Fruit fly (Drosophila melanogaster) whole organism, embryonic: Measurements from ENCODE around the gene nudC.

Source experiments
- Adf1 ChIP-seq: fragments of 200-800 bp; sonication (Bioruptor generic); IDR thresholded peaks from 2 replicates; pipeline ENCODE4 v1.3.6; 2022; ENCODE audit warnings: missing biosample characterization, missing genetic modification characterization
- Asciz ChIP-seq: fragments of 200-800 bp; sonication (Bioruptor generic); optimal IDR thresholded peaks from 2 replicates; lab custom pipeline; 2017; ENCODE audit warnings: missing biosample characterization, mild to moderate bottlenecking, missing genetic modification characterization, missing genetic modification reagents
- CG10267 ChIP-seq: fragments of 200-800 bp; sonication (Bioruptor generic); optimal IDR thresholded peaks from 2 replicates; lab custom pipeline; 2018; ENCODE audit warnings: missing biosample characterization, mild to moderate bottlenecking, missing genetic modification characterization, moderate library complexity
- CG10462 ChIP-seq: fragments of 200-800 bp; sonication (Bioruptor generic); optimal IDR thresholded peaks from 2 replicates; lab custom pipeline; 2016; ENCODE audit warnings: missing biosample characterization, missing genetic modification characterization
- CG11723 ChIP-seq: fragments of 200-800 bp; sonication (Bioruptor generic); optimal IDR thresholded peaks from 2 replicates; lab custom pipeline; 2017; ENCODE audit warnings: missing biosample characterization, mild to moderate bottlenecking, missing genetic modification characterization
- CG15073 ChIP-seq: fragments of 200-800 bp; sonication (Bioruptor generic); optimal IDR thresholded peaks from 2 replicates; lab custom pipeline; 2016; ENCODE audit warnings: missing biosample characterization, missing genetic modification characterization
- CG15514 ChIP-seq: fragments of 200-800 bp; sonication (Bioruptor generic); optimal IDR thresholded peaks from 3 replicates; lab custom pipeline; 2017; ENCODE audit warnings: missing biosample characterization, missing genetic modification characterization, mild to moderate bottlenecking, moderate library complexity, missing genetic modification reagents
- CG15601 ChIP-seq: fragments of 200-800 bp; sonication (Bioruptor generic); optimal IDR thresholded peaks from 3 replicates; lab custom pipeline; 2019; ENCODE audit warnings: missing biosample characterization, mild to moderate bottlenecking, missing genetic modification characterization, moderate library complexity
- CG17328 ChIP-seq: fragments of 200-800 bp; sonication (Bioruptor generic); IDR thresholded peaks from 2 replicates; pipeline ENCODE4 v1.3.6; 2022; ENCODE audit warnings: missing biosample characterization, missing genetic modification characterization
- CG17912 ChIP-seq: fragments of 200-800 bp; sonication (Bioruptor generic); optimal IDR thresholded peaks from 2 replicates; lab custom pipeline; 2018; ENCODE audit warnings: missing biosample characterization, mild to moderate bottlenecking, missing genetic modification characterization
- CG1792 ChIP-seq: fragments of 200-800 bp; sonication (Bioruptor generic); optimal IDR thresholded peaks from 2 replicates; lab custom pipeline; 2016; ENCODE audit warnings: missing biosample characterization, missing genetic modification characterization
- CG32767 ChIP-seq: fragments of 200-800 bp; sonication (Bioruptor generic); IDR thresholded peaks from 2 replicates; pipeline ENCODE4 v1.3.6; 2022; ENCODE audit warnings: missing biosample characterization, missing genetic modification characterization
- CG32772 ChIP-seq: fragments of 200-800 bp; sonication (Bioruptor generic); IDR thresholded peaks from 2 replicates; pipeline ENCODE4 v1.3.6; 2022; ENCODE audit warnings: missing biosample characterization, missing genetic modification characterization
- CG34422 ChIP-seq: fragments of 200-800 bp; sonication (Bioruptor generic); IDR thresholded peaks from 3 replicates; pipeline ENCODE4 v1.3.6; 2022; ENCODE audit warnings: missing biosample characterization, missing genetic modification characterization
- CG42726 ChIP-seq: fragments of 200-800 bp; sonication (Bioruptor generic); IDR thresholded peaks from 2 replicates; pipeline ENCODE4 v1.3.6; 2022; ENCODE audit warnings: missing biosample characterization, missing genetic modification characterization; ENCODE audit not compliant: partially characterized antibody
- CG4328 ChIP-seq: fragments of 200-800 bp; sonication (Bioruptor generic); optimal IDR thresholded peaks from 3 replicates; lab custom pipeline; 2017; ENCODE audit warnings: missing biosample characterization, missing genetic modification reagents, missing genetic modification characterization
- CG5245 ChIP-seq: fragments of 200-800 bp; sonication (Bioruptor generic); optimal IDR thresholded peaks from 3 replicates; lab custom pipeline; 2016; ENCODE audit warnings: missing biosample characterization, missing genetic modification characterization
- CG5953 ChIP-seq: fragments of 200-800 bp; sonication (Bioruptor generic); IDR thresholded peaks from 2 replicates; pipeline ENCODE4 v1.3.6; 2022; ENCODE audit warnings: missing biosample characterization, missing genetic modification characterization
- CG6689 ChIP-seq: fragments of 200-800 bp; sonication (Bioruptor generic); IDR thresholded peaks from 2 replicates; pipeline ENCODE4 v1.3.6; 2022; ENCODE audit warnings: missing biosample characterization, missing genetic modification characterization
- CG8089 ChIP-seq: fragments of 200-800 bp; sonication (Bioruptor generic); optimal IDR thresholded peaks from 3 replicates; lab custom pipeline; 2016; ENCODE audit warnings: missing biosample characterization, missing genetic modification characterization
- CG8290 ChIP-seq, 3 experiments: fragments of 200-800 bp; sonication (Bioruptor generic); optimal IDR thresholded peaks; 2 replicates each; lab custom pipeline; 2016 to 2019; ENCODE audit warnings: missing biosample characterization in 3 of 3, missing genetic modification characterization in 3 of 3, mild to moderate bottlenecking in 2 of 3, moderate library complexity in 1 of 3
- CG8924 ChIP-seq: fragments of 200-800 bp; optimal IDR thresholded peaks from 3 replicates; lab custom pipeline; 2019; ENCODE audit warnings: missing biosample characterization, mild to moderate bottlenecking, missing genetic modification characterization, moderate library complexity
- CG9437 ChIP-seq: fragments of 200-800 bp; sonication (Bioruptor generic); optimal IDR thresholded peaks from 2 replicates; lab custom pipeline; 2018; ENCODE audit warnings: missing biosample characterization, mild to moderate bottlenecking, missing genetic modification characterization
- Dfd ChIP-seq, 2 experiments: fragments of >200 bp; optimal IDR thresholded peaks; 2 replicates each; lab custom pipeline; 2017; ENCODE audit warnings: missing biosample characterization in 2 of 2, missing genetic modification characterization in 2 of 2
- Dip2 ChIP-seq: fragments of 200-800 bp; sonication (Bioruptor generic); IDR thresholded peaks from 2 replicates; pipeline ENCODE4 v1.3.6; 2022; ENCODE audit warnings: missing biosample characterization, missing genetic modification characterization
- E2f1 ChIP-seq: fragments of 200-800 bp; sonication (Bioruptor generic); IDR thresholded peaks from 2 replicates; pipeline ENCODE4 v1.3.6; 2022; ENCODE audit warnings: missing biosample characterization, missing genetic modification characterization
- Eip74EF ChIP-seq, 2 experiments: fragments of 200-800 bp in 1 of 2; fragments of >200 bp in 1 of 2; sonication (Bioruptor generic) in 1 of 2; optimal IDR thresholded peaks; 2 replicates each; lab custom pipeline; 2017 to 2019; ENCODE audit warnings: missing biosample characterization in 2 of 2, missing genetic modification characterization in 2 of 2, mild to moderate bottlenecking in 1 of 2, moderate library complexity in 1 of 2
- HmgZ ChIP-seq: fragments of 200-800 bp; sonication (Bioruptor generic); optimal IDR thresholded peaks from 2 replicates; lab custom pipeline; 2018; ENCODE audit warnings: missing biosample characterization, mild to moderate bottlenecking, missing genetic modification characterization
- Hsf ChIP-seq: fragments of 200-800 bp; sonication (Bioruptor generic); optimal IDR thresholded peaks from 3 replicates; lab custom pipeline; 2016; ENCODE audit warnings: missing biosample characterization, missing genetic modification characterization
- Jarid2 ChIP-seq: fragments of 200-800 bp; sonication (Bioruptor generic); optimal IDR thresholded peaks from 3 replicates; lab custom pipeline; 2017; ENCODE audit warnings: mild to moderate bottlenecking, missing biosample characterization, missing genetic modification reagents, missing genetic modification characterization
- MESR4 ChIP-seq: fragments of 200-800 bp; sonication (Bioruptor generic); optimal IDR thresholded peaks from 2 replicates; lab custom pipeline; 2018; ENCODE audit warnings: missing biosample characterization, mild to moderate bottlenecking, missing genetic modification characterization, moderate library complexity
- PHDP ChIP-seq: fragments of 200-800 bp; sonication (Bioruptor generic); optimal IDR thresholded peaks from 3 replicates; lab custom pipeline; 2018; ENCODE audit warnings: missing biosample characterization, mild to moderate bottlenecking, missing genetic modification characterization, moderate library complexity
- Sox100B ChIP-seq: fragments of 200-800 bp; sonication (Bioruptor generic); optimal IDR thresholded peaks from 3 replicates; lab custom pipeline; 2018; ENCODE audit warnings: missing biosample characterization, mild to moderate bottlenecking, missing genetic modification characterization
- Trl ChIP-seq, 3 experiments: fragments of >200 bp in 2 of 3; fragments of 200-800 bp in 1 of 3; sonication (Bioruptor generic) in 1 of 3; optimal IDR thresholded peaks; 2 replicates in 1 of 3; 3 replicates in 2 of 3; lab custom pipeline; 2016 to 2017; ENCODE audit warnings: missing biosample characterization in 1 of 3, missing genetic modification characterization in 1 of 3
- Xbp1 ChIP-seq: fragments of 200-800 bp; sonication (Bioruptor generic); optimal IDR thresholded peaks from 3 replicates; lab custom pipeline; 2016; ENCODE audit warnings: missing biosample characterization, mild to moderate bottlenecking, missing genetic modification characterization
- al ChIP-seq: fragments of 200-800 bp; sonication (Bioruptor generic); IDR thresholded peaks from 2 replicates; pipeline ENCODE4 v1.3.6; 2022; ENCODE audit warnings: missing biosample characterization, missing genetic modification characterization
- ase ChIP-seq: fragments of 200-800 bp; sonication (Bioruptor generic); IDR thresholded peaks from 3 replicates; pipeline ENCODE4 v1.3.6; 2022; ENCODE audit warnings: missing biosample characterization, missing genetic modification characterization
- ci ChIP-seq: fragments of 200-800 bp; sonication (Bioruptor generic); IDR thresholded peaks from 3 replicates; pipeline ENCODE4 v1.3.6; 2022; ENCODE audit warnings: missing biosample characterization, missing genetic modification characterization
- jigr1 ChIP-seq: fragments of 200-800 bp; sonication (Bioruptor generic); IDR thresholded peaks from 3 replicates; pipeline ENCODE4 v1.3.6; 2022; ENCODE audit warnings: missing biosample characterization, missing genetic modification characterization
- klu ChIP-seq: fragments of 200-800 bp; sonication (Bioruptor generic); IDR thresholded peaks from 2 replicates; pipeline ENCODE4 v1.3.6; 2022; ENCODE audit warnings: missing biosample characterization, missing genetic modification characterization
- odd ChIP-seq: fragments of 200-800 bp; sonication (Bioruptor generic); optimal IDR thresholded peaks from 2 replicates; lab custom pipeline; 2017; ENCODE audit warnings: missing biosample characterization, mild to moderate bottlenecking, missing genetic modification characterization
- phol ChIP-seq: fragments of 200-800 bp; sonication (Bioruptor generic); optimal IDR thresholded peaks from 3 replicates; lab custom pipeline; 2018; ENCODE audit warnings: missing biosample characterization, mild to moderate bottlenecking, missing genetic modification characterization, moderate library complexity
- sens ChIP-seq: fragments of 200-800 bp; sonication (Bioruptor generic); peaks from one replicate; lab custom pipeline; 2016; ENCODE audit warnings: missing biosample characterization, missing genetic modification characterization
- sim ChIP-seq: fragments of 200-800 bp; sonication (Bioruptor generic); IDR thresholded peaks from 2 replicates; pipeline ENCODE4 v1.3.6; 2022; ENCODE audit warnings: missing biosample characterization, missing genetic modification characterization
- tin ChIP-seq: fragments of 200-800 bp; sonication (Bioruptor generic); optimal IDR thresholded peaks from 3 replicates; lab custom pipeline; 2016; ENCODE audit warnings: missing biosample characterization, missing genetic modification characterization
- trh ChIP-seq: fragments of 200-800 bp; sonication (Bioruptor generic); optimal IDR thresholded peaks from 2 replicates; lab custom pipeline; 2016; ENCODE audit warnings: missing biosample characterization, missing genetic modification characterization
- vfl ChIP-seq: fragments of 200-800 bp; sonication (Bioruptor generic); optimal IDR thresholded peaks from 2 replicates; lab custom pipeline; 2016; ENCODE audit warnings: missing biosample characterization, missing genetic modification characterization

nudC gene

dm6 chr3L:16765647-16766628, 38.9 kb upstream of the nudC start, which contains the start of gene Nrt (continued):
- peak; percentile 82 for TF ChIP-seq CG8924 (tag; lab: Kevin White, UChicago)
- peak; percentile 58; the same call in 1 of the 2 replicates for TF ChIP-seq CG42726 (GFP tag; lab: Robert Waterston, UW)
- TF ChIP-seq phol, result peak; percentile 57
- peak; percentile 67 for TF ChIP-seq CG15601 (tag; lab: Kevin White, UChicago)
- peak; percentile 44; the same call in 1 of the 3 replicates for TF ChIP-seq CG34422 (GFP tag; lab: Robert Waterston, UW)
- TF ChIP-seq odd (GFP tag; lab: Kevin White, UChicago), result peak; percentile 69
- no peak for TF ChIP-seq CG1792 (GFP tag; lab: Kevin White, UChicago)
- peak; percentile 18 for TF ChIP-seq tin
- peak; percentile 7 for TF ChIP-seq CG15514 (GFP tag; lab: Kevin White, UChicago)
- TF ChIP-seq CG10267, result peak; percentile 83
- TF ChIP-seq klu, result no peak
- TF ChIP-seq Xbp1 (GFP tag; lab: Kevin White, UChicago), result peak; percentile 38
- TF ChIP-seq CG9437, result no peak
- no peak for TF ChIP-seq al (GFP tag; lab: Robert Waterston, UW)
- TF ChIP-seq MESR4 (GFP tag; lab: Kevin White, UChicago), result peak; percentile 1
- peak; percentile 26 for TF ChIP-seq Hsf
- TF ChIP-seq CG4328 (GFP tag; lab: Kevin White, UChicago), result peak; percentile 42
- peak in 1 of 2 experiments; percentile 55 for TF ChIP-seq Eip74EF (GFP tag; optimal IDR thresholded peaks at IDR 0.05; lab: Kevin White, UChicago)
- peak; percentile 49; the same call in 1 of the 2 replicates for TF ChIP-seq CG32772 (GFP tag; lab: Robert Waterston, UW)
- TF ChIP-seq CG32767 (GFP tag; lab: Robert Waterston, UW), result 0 out of 2 replicates have a peak, but pooled peaks have one; percentile 14
- TF ChIP-seq Asciz (GFP tag; lab: Kevin White, UChicago), result peak; percentile 70
- TF ChIP-seq CG5953 (GFP tag; lab: Robert Waterston, UW), result no peak; the same call in 1 of the 2 replicates
- no peak for TF ChIP-seq CG5245
- TF ChIP-seq Sox100B (GFP tag; lab: Kevin White, UChicago), result peak; percentile 77
- peak; percentile 9 for TF ChIP-seq CG8089 (GFP tag; lab: Kevin White, UChicago)
- no peak for TF ChIP-seq Adf1 (GFP tag; lab: Robert Waterston, UW)
- no peak for TF ChIP-seq vfl (GFP tag; lab: Kevin White, UChicago)
- TF ChIP-seq trh (GFP tag; lab: Kevin White, UChicago), result no peak
- peak; percentile 84 for TF ChIP-seq PHDP (tag; lab: Kevin White, UChicago)
- TF ChIP-seq HmgZ, result peak; percentile 21
- peak; percentile 75 for TF ChIP-seq sens (GFP tag; lab: Kevin White, UChicago)
- TF ChIP-seq E2f1 (GFP tag; lab: Robert Waterston, UW), result peak; percentile 36; the same call in 1 of the 2 replicates
- TF ChIP-seq jigr1 (GFP tag; lab: Robert Waterston, UW), result no peak
- no peak for TF ChIP-seq CG17912 (GFP tag; lab: Kevin White, UChicago)
- TF ChIP-seq CG11723, result peak; percentile 0
- TF ChIP-seq CG15073 (GFP tag; lab: Kevin White, UChicago), result no peak
- TF ChIP-seq sim, result no peak
- peak; percentile 99 for TF ChIP-seq Jarid2
- TF ChIP-seq CG10462 (GFP tag; lab: Kevin White, UChicago), result no peak
- TF ChIP-seq Trl (optimal IDR thresholded peaks at IDR 0.05; lab: Kevin White, UChicago), result peak in 1 of 2 experiments; percentile 10
- TF ChIP-seq Trl (GFP tag; optimal IDR thresholded peaks at IDR 0.05; lab: Kevin White, UChicago), result no peak
- TF ChIP-seq ase (GFP tag; lab: Robert Waterston, UW), result peak; percentile 22; the same call in 1 of the 3 replicates
- no peak for TF ChIP-seq Dip2 (GFP tag; lab: Robert Waterston, UW)
- TF ChIP-seq CG6689 (GFP tag; lab: Robert Waterston, UW), result peak; percentile 73
- TF ChIP-seq CG8290 (GFP tag; optimal IDR thresholded peaks at IDR 0.05; lab: Kevin White, UChicago), result peak; percentile 41
- TF ChIP-seq CG8290 (tag; optimal IDR thresholded peaks at IDR 0.05; lab: Kevin White, UChicago), result peak; percentile 2 to 56
- peak; percentile 57; the same call in 2 of the 3 replicates for TF ChIP-seq ci (GFP tag; lab: Robert Waterston, UW)
- peak; percentile 71 for TF ChIP-seq CG17328 (GFP tag; lab: Robert Waterston, UW)
- no peak for TF ChIP-seq Dfd (GFP tag; optimal IDR thresholded peaks at IDR 0.05; lab: Kevin White, UChicago)
